Worm (Caenorhabditis elegans) whole organism, mixed stage, embryonic: ENCODE data around the gene srh-214.

ENCODE experiments used
- ceh-39 ChIP-seq: fragments of 150-350 bp; optimal IDR thresholded peaks from 2 replicates; lab custom pipeline; 2014; ENCODE audit warnings: missing biosample characterization, missing genetic modification characterization
- ceh-43 ChIP-seq: fragments of 200-800 bp; sonication (Bioruptor generic); optimal IDR thresholded peaks from 2 replicates; lab custom pipeline; 2018; ENCODE audit warnings: mild to moderate bottlenecking, missing genetic modification characterization, moderate library complexity, missing compliant biosample characterization
- ceh-83 ChIP-seq: fragments of 200-800 bp; sonication (Bioruptor generic); optimal IDR thresholded peaks from 2 replicates; lab custom pipeline; 2018; ENCODE audit warnings: mild to moderate bottlenecking, missing genetic modification characterization, missing compliant biosample characterization
- ces-1 ChIP-seq: fragments of 150-350 bp; optimal IDR thresholded peaks from 2 replicates; lab custom pipeline; 2014; ENCODE audit warnings: missing biosample characterization, missing genetic modification reagents, missing genetic modification characterization
- cnd-1 ChIP-seq: fragments of 200-800 bp; sonication (Bioruptor generic); optimal IDR thresholded peaks from 2 replicates; lab custom pipeline; 2018; ENCODE audit warnings: mild to moderate bottlenecking, missing genetic modification characterization, missing compliant biosample characterization
- drap-1 ChIP-seq: fragments of 200-800 bp; sonication (Bioruptor generic); optimal IDR thresholded peaks from 3 replicates; lab custom pipeline; 2018; ENCODE audit warnings: mild to moderate bottlenecking, missing genetic modification characterization, missing compliant biosample characterization
- elt-1 ChIP-seq: sonication (generic microtip); optimal IDR thresholded peaks from 2 replicates; lab custom pipeline; 2017; ENCODE audit warnings: missing genetic modification characterization, mild to moderate bottlenecking, missing compliant biosample characterization, antibody characterized with exemption, moderate library complexity, borderline replicate concordance; ENCODE audit not compliant: insufficient read depth
- elt-3 ChIP-seq: fragments of 150-350 bp; optimal IDR thresholded peaks from 2 replicates; lab custom pipeline; 2014; ENCODE audit warnings: missing biosample characterization, missing genetic modification characterization
- flh-1 ChIP-seq: fragments of 200-800 bp; sonication (Bioruptor generic); optimal IDR thresholded peaks from 2 replicates; lab custom pipeline; 2018; ENCODE audit warnings: mild to moderate bottlenecking, missing genetic modification characterization, moderate library complexity, missing compliant biosample characterization
- ham-2 ChIP-seq: fragments of 200-800 bp; sonication (Bioruptor generic); optimal IDR thresholded peaks from 2 replicates; lab custom pipeline; 2018; ENCODE audit warnings: mild to moderate bottlenecking, missing genetic modification characterization, missing compliant biosample characterization
- hlh-1 ChIP-seq: fragments of 150-350 bp; optimal IDR thresholded peaks from 2 replicates; lab custom pipeline; 2014; ENCODE audit warnings: missing biosample characterization, missing genetic modification reagents, missing genetic modification characterization
- lin-13 ChIP-seq: fragments of 150-350 bp; optimal IDR thresholded peaks from 2 replicates; lab custom pipeline; 2014; ENCODE audit warnings: missing biosample characterization, missing genetic modification characterization
- lin-32 ChIP-seq: fragments of 200-800 bp; sonication (Bioruptor generic); optimal IDR thresholded peaks from 2 replicates; lab custom pipeline; 2018; ENCODE audit warnings: mild to moderate bottlenecking, missing genetic modification characterization, missing compliant biosample characterization
- mep-1 ChIP-seq: fragments of 150-350 bp; optimal IDR thresholded peaks from 2 replicates; lab custom pipeline; 2017; ENCODE audit warnings: missing biosample characterization, missing genetic modification reagents, missing genetic modification characterization, inconsistent platforms
- mls-2 ChIP-seq: sonication (generic microtip); optimal IDR thresholded peaks from 2 replicates; lab custom pipeline; 2016; ENCODE audit warnings: mild to moderate bottlenecking, missing genetic modification characterization, moderate library complexity, missing compliant biosample characterization
- nhr-12 ChIP-seq: fragments of 150-350 bp; optimal IDR thresholded peaks from 2 replicates; lab custom pipeline; 2014; ENCODE audit warnings: missing biosample characterization, missing genetic modification characterization
- nhr-2 ChIP-seq: fragments of 150-350 bp; optimal IDR thresholded peaks from 2 replicates; lab custom pipeline; 2014; ENCODE audit warnings: missing biosample characterization, missing genetic modification characterization
- nhr-237 ChIP-seq: fragments of 150-350 bp; optimal IDR thresholded peaks from 2 replicates; lab custom pipeline; 2014; ENCODE audit warnings: missing biosample characterization, missing genetic modification characterization
- nhr-28 ChIP-seq: fragments of 150-350 bp; optimal IDR thresholded peaks from 2 replicates; lab custom pipeline; 2014; ENCODE audit warnings: missing biosample characterization, missing genetic modification characterization
- nhr-76 ChIP-seq: sonication (generic microtip); optimal IDR thresholded peaks from 2 replicates; lab custom pipeline; 2017; ENCODE audit warnings: missing biosample characterization, missing genetic modification characterization
- pha-4 ChIP-seq: fragments of 150-350 bp; optimal IDR thresholded peaks from 2 replicates; lab custom pipeline; 2018; ENCODE audit warnings: missing biosample characterization, missing genetic modification reagents, missing genetic modification characterization
- sem-2 ChIP-seq: fragments of 200-800 bp; sonication (Bioruptor generic); optimal IDR thresholded peaks from 2 replicates; lab custom pipeline; 2018; ENCODE audit warnings: mild to moderate bottlenecking, missing genetic modification characterization, missing compliant biosample characterization
- snpc-4 ChIP-seq: fragments of 150-350 bp; optimal IDR thresholded peaks from 2 replicates; lab custom pipeline; 2014; ENCODE audit warnings: missing biosample characterization, missing genetic modification characterization
- unc-39 ChIP-seq: fragments of 150-350 bp; optimal IDR thresholded peaks from 2 replicates; lab custom pipeline; 2014; ENCODE audit warnings: missing biosample characterization, missing genetic modification characterization
- ztf-11 ChIP-seq: fragments of 150-350 bp; optimal IDR thresholded peaks from 2 replicates; lab custom pipeline; 2014; ENCODE audit warnings: missing biosample characterization, missing genetic modification characterization

srh-214 gene

ce11 chrV:16780554-16780953, 49.0 kb downstream of the srh-214 start:
- TF ChIP-seq drap-1 (GFP tag; lab: Kevin White, UChicago) (no peak), ztf-11 (tag; lab: Kevin White, UChicago) (no peak), nhr-12 (tag; lab: Kevin White, UChicago) (no peak), nhr-237 (tag; lab: Kevin White, UChicago) (no peak), pha-4 (tag; lab: Kevin White, UChicago) (no peak), nhr-28 (no peak), snpc-4 (no peak), mls-2 (tag; lab: Kevin White, UChicago) (no peak), nhr-2 (tag; lab: Kevin White, UChicago) (no peak), nhr-76 (tag; lab: Kevin White, UChicago) (no peak), ceh-43 (GFP tag; lab: Kevin White, UChicago) (no peak), sem-2 (GFP tag; lab: Kevin White, UChicago) (no peak), ham-2 (no peak), ces-1 (no peak)

- no peak for TF ChIP-seq pha-4 (tag; lab: Kevin White, UChicago)
- no peak for TF ChIP-seq lin-13
- TF ChIP-seq ceh-83, result no peak
- TF ChIP-seq nhr-12 (tag; lab: Kevin White, UChicago), result no peak
- TF ChIP-seq unc-39 (tag; lab: Kevin White, UChicago), result no peak
- no peak for TF ChIP-seq drap-1 (GFP tag; lab: Kevin White, UChicago)
- TF ChIP-seq ham-2, result no peak
- TF ChIP-seq nhr-76 (tag; lab: Kevin White, UChicago), result no peak
These were observed 49.6 kb downstream of the srh-214 start for ce11 chrV:16779971-16780370.

ce11 chrV:16779281-16779597, 50.3 kb downstream of the srh-214 start:
- TF ChIP-seq ceh-39 (tag; lab: Kevin White, UChicago) (no peak), lin-13 (no peak), cnd-1 (tag; lab: Kevin White, UChicago) (no peak), mep-1 (tag; lab: Kevin White, UChicago) (no peak), ztf-11 (tag; lab: Kevin White, UChicago) (no peak), unc-39 (tag; lab: Kevin White, UChicago) (no peak), flh-1 (GFP tag; lab: Kevin White, UChicago) (no peak), hlh-1 (no peak)

ce11 chrV:16778540-16779280, 50.8 kb downstream of the srh-214 start:
- TF ChIP-seq elt-3 (tag; lab: Kevin White, UChicago) (peak; percentile 70), elt-1 (tag; lab: Kevin White, UChicago) (peak; percentile 24), lin-32 (GFP tag; lab: Kevin White, UChicago) (no peak), nhr-12 (tag; lab: Kevin White, UChicago) (no peak)
